Worm (Caenorhabditis elegans): ENCODE data around the gene H40L08.3.

ce11 chrX:15104963-15105493 is 29.1 kb upstream of the H40L08.3 start:
- TF ChIP-seq blmp-1 (tag; optimal IDR thresholded peaks at IDR 0.05) (peak; percentile 28), elt-1 (tag; optimal IDR thresholded peaks at IDR 0.05; ENCODE audit: borderline replicate concordance, insufficient read depth) (no peak), pha-4 (tag; optimal IDR thresholded peaks at IDR 0.05) (no peak), elt-3 (tag; optimal IDR thresholded peaks at IDR 0.05) (no peak), ztf-11 (tag; optimal IDR thresholded peaks at IDR 0.05) (no peak), snpc-4 (tag; optimal IDR thresholded peaks at IDR 0.05) (no peak), nhr-28 (tag; optimal IDR thresholded peaks at IDR 0.05) (no peak), nhr-76 (tag; optimal IDR thresholded peaks at IDR 0.05) (no peak)

Measured in whole organism, mixed stage, embryonic.